Fruit fly (Drosophila melanogaster) whole organism, embryonic: ENCODE data around the gene CG42240.

Experiments
- B-H2 ChIP-seq: fragments of 200-800 bp; sonication (Bioruptor generic); optimal IDR thresholded peaks from 2 replicates; lab custom pipeline; 2018; ENCODE audit warnings: missing biosample characterization, mild to moderate bottlenecking, missing genetic modification characterization
- CG14710 ChIP-seq: fragments of 200-800 bp; sonication (Bioruptor generic); optimal IDR thresholded peaks from 3 replicates; lab custom pipeline; 2019; ENCODE audit warnings: missing biosample characterization, mild to moderate bottlenecking, missing genetic modification characterization, moderate library complexity
- CG1792 ChIP-seq: fragments of 200-800 bp; sonication (Bioruptor generic); optimal IDR thresholded peaks from 2 replicates; lab custom pipeline; 2016; ENCODE audit warnings: missing biosample characterization, missing genetic modification characterization
- CG18599 ChIP-seq: fragments of 200-800 bp; sonication (Bioruptor generic); optimal IDR thresholded peaks from 3 replicates; lab custom pipeline; 2017; ENCODE audit warnings: missing biosample characterization, missing genetic modification characterization, mild to moderate bottlenecking, moderate library complexity, missing genetic modification reagents
- CG2889 ChIP-seq: fragments of 200-800 bp; sonication (Bioruptor generic); IDR thresholded peaks from 3 replicates; pipeline ENCODE4 v1.3.6; 2022; ENCODE audit warnings: missing biosample characterization, missing genetic modification characterization
- CG34422 ChIP-seq: fragments of 200-800 bp; sonication (Bioruptor generic); IDR thresholded peaks from 3 replicates; pipeline ENCODE4 v1.3.6; 2022; ENCODE audit warnings: missing biosample characterization, missing genetic modification characterization
- CG6654 ChIP-seq: fragments of 200-800 bp; sonication (Bioruptor generic); optimal IDR thresholded peaks from 2 replicates; lab custom pipeline; 2017; ENCODE audit warnings: missing biosample characterization, mild to moderate bottlenecking, missing genetic modification characterization
- CG6765 ChIP-seq: fragments of 200-800 bp; sonication (Bioruptor generic); optimal IDR thresholded peaks from 3 replicates; lab custom pipeline; 2017; ENCODE audit warnings: missing biosample characterization, mild to moderate bottlenecking, missing genetic modification characterization
- CG6813 ChIP-seq: fragments of 200-800 bp; sonication (Bioruptor generic); optimal IDR thresholded peaks from 2 replicates; lab custom pipeline; 2017; ENCODE audit warnings: missing biosample characterization, missing genetic modification characterization, mild to moderate bottlenecking, moderate library complexity, missing genetic modification reagents
- CG9215 ChIP-seq: fragments of 200-800 bp; sonication (Bioruptor generic); IDR thresholded peaks from 2 replicates; pipeline ENCODE4 v1.3.6; 2022; ENCODE audit warnings: missing biosample characterization, missing genetic modification characterization
- CG9437 ChIP-seq: fragments of 200-800 bp; sonication (Bioruptor generic); optimal IDR thresholded peaks from 2 replicates; lab custom pipeline; 2018; ENCODE audit warnings: missing biosample characterization, mild to moderate bottlenecking, missing genetic modification characterization
- CG9727 ChIP-seq: fragments of 200-800 bp; sonication (Bioruptor generic); optimal IDR thresholded peaks from 3 replicates; lab custom pipeline; 2017; ENCODE audit warnings: missing biosample characterization, mild to moderate bottlenecking, missing genetic modification characterization
- CG9817 ChIP-seq: fragments of 200-800 bp; sonication (Bioruptor generic); optimal IDR thresholded peaks from 2 replicates; lab custom pipeline; 2018; ENCODE audit warnings: missing biosample characterization, mild to moderate bottlenecking, missing genetic modification characterization, moderate library complexity
- CG9932 ChIP-seq: fragments of 200-800 bp; sonication (Bioruptor generic); IDR thresholded peaks from 2 replicates; pipeline ENCODE4 v1.3.6; 2022; ENCODE audit warnings: missing biosample characterization, missing genetic modification characterization
- Dad ChIP-seq: fragments of 200-800 bp; sonication (Bioruptor generic); optimal IDR thresholded peaks from 3 replicates; lab custom pipeline; 2016; ENCODE audit warnings: missing biosample characterization, missing genetic modification characterization
- Gug ChIP-seq: fragments of 200-800 bp; sonication (Bioruptor generic); IDR thresholded peaks from 4 replicates; pipeline ENCODE4 v1.3.6; 2022; ENCODE audit warnings: missing biosample characterization, missing genetic modification characterization
- HLH3B ChIP-seq: fragments of 200-800 bp; sonication (Bioruptor generic); IDR thresholded peaks from 2 replicates; pipeline ENCODE4 v1.3.6; 2022; ENCODE audit warnings: missing biosample characterization, missing genetic modification characterization
- HLH4C ChIP-seq: fragments of 200-800 bp; sonication (Bioruptor generic); IDR thresholded peaks from 3 replicates; pipeline ENCODE4 v1.3.6; 2022; ENCODE audit warnings: missing biosample characterization, missing genetic modification characterization; ENCODE audit not compliant: partially characterized antibody
- HLHmδ ChIP-seq: fragments of 200-800 bp; sonication (Bioruptor generic); optimal IDR thresholded peaks from 2 replicates; lab custom pipeline; 2018; ENCODE audit warnings: missing biosample characterization, mild to moderate bottlenecking, missing genetic modification characterization, moderate library complexity
- Kr ChIP-seq: fragments of 200-800 bp; sonication (Bioruptor generic); optimal IDR thresholded peaks from 2 replicates; lab custom pipeline; 2017; ENCODE audit warnings: missing biosample characterization, mild to moderate bottlenecking, missing genetic modification characterization
- Lhr ChIP-seq: fragments of 200-800 bp; sonication (Bioruptor generic); optimal IDR thresholded peaks from 3 replicates; lab custom pipeline; 2017; ENCODE audit warnings: mild to moderate bottlenecking, missing biosample characterization, missing genetic modification reagents, missing genetic modification characterization
- MBD-R2 ChIP-seq: fragments of 200-800 bp; sonication (Bioruptor generic); IDR thresholded peaks from 2 replicates; pipeline ENCODE4 v1.3.6; 2022; ENCODE audit warnings: missing biosample characterization, missing genetic modification characterization
- Spps ChIP-seq: fragments of 200-800 bp; sonication (Bioruptor generic); optimal IDR thresholded peaks from 2 replicates; lab custom pipeline; 2018; ENCODE audit warnings: missing biosample characterization, mild to moderate bottlenecking, missing genetic modification characterization
- Usf ChIP-seq: fragments of 200-800 bp; sonication (Bioruptor generic); optimal IDR thresholded peaks from 2 replicates; lab custom pipeline; 2017; ENCODE audit warnings: missing genotype, missing biosample characterization, missing genetic modification characterization
- Vsx1 ChIP-seq: fragments of 200-800 bp; sonication (Bioruptor generic); optimal IDR thresholded peaks from 2 replicates; lab custom pipeline; 2017; ENCODE audit warnings: missing biosample characterization, mild to moderate bottlenecking, missing genetic modification characterization, missing genetic modification reagents
- Xrp1 ChIP-seq: fragments of 200-800 bp; sonication (Bioruptor generic); IDR thresholded peaks from 2 replicates; pipeline ENCODE4 v1.3.6; 2022; ENCODE audit warnings: missing biosample characterization, missing genetic modification characterization
- ara ChIP-seq: fragments of 200-800 bp; sonication (Bioruptor generic); IDR thresholded peaks from 2 replicates; pipeline ENCODE4 v1.3.6; 2022; ENCODE audit warnings: missing biosample characterization, missing genetic modification characterization
- ase ChIP-seq: fragments of 200-800 bp; sonication (Bioruptor generic); IDR thresholded peaks from 3 replicates; pipeline ENCODE4 v1.3.6; 2022; ENCODE audit warnings: missing biosample characterization, missing genetic modification characterization
- caup ChIP-seq: fragments of 200-800 bp; sonication (Bioruptor generic); optimal IDR thresholded peaks from 3 replicates; lab custom pipeline; 2017; ENCODE audit warnings: missing biosample characterization, mild to moderate bottlenecking, missing genetic modification characterization, moderate library complexity; ENCODE audit not compliant: severe bottlenecking
- chinmo ChIP-seq: fragments of 200-800 bp; sonication (Bioruptor generic); IDR thresholded peaks from 4 replicates; pipeline ENCODE4 v1.3.6; 2022; ENCODE audit warnings: missing biosample characterization, missing genetic modification characterization; ENCODE audit not compliant: partially characterized antibody
- chn ChIP-seq: fragments of 200-800 bp; sonication (Bioruptor generic); optimal IDR thresholded peaks from 2 replicates; lab custom pipeline; 2016; ENCODE audit warnings: missing biosample characterization, missing genetic modification characterization
- crp ChIP-seq, 2 experiments: fragments of 200-800 bp; sonication (Bioruptor generic); optimal IDR thresholded peaks; 2 replicates in 1 of 2; 3 replicates in 1 of 2; lab custom pipeline; 2017; ENCODE audit warnings: missing biosample characterization in 2 of 2, missing genetic modification characterization in 2 of 2, mild to moderate bottlenecking in 1 of 2, moderate library complexity in 1 of 2
- danr ChIP-seq: fragments of 200-800 bp; sonication (Bioruptor generic); IDR thresholded peaks from 2 replicates; pipeline ENCODE4 v1.3.6; 2022; ENCODE audit warnings: missing biosample characterization, missing genetic modification characterization
- dmrt99B ChIP-seq: fragments of 200-800 bp; sonication (Bioruptor generic); optimal IDR thresholded peaks from 2 replicates; lab custom pipeline; 2018; ENCODE audit warnings: missing biosample characterization, mild to moderate bottlenecking, missing genetic modification characterization, moderate library complexity
- dpn ChIP-seq, 2 experiments: fragments of 200-800 bp; sonication (Bioruptor generic); optimal IDR thresholded peaks; 3 replicates each; lab custom pipeline; 2016; ENCODE audit warnings: missing biosample characterization in 2 of 2, missing genetic modification characterization in 2 of 2
- fd102C ChIP-seq: fragments of 200-800 bp; sonication (Bioruptor generic); optimal IDR thresholded peaks from 2 replicates; lab custom pipeline; 2018; ENCODE audit warnings: missing biosample characterization, mild to moderate bottlenecking, missing genetic modification characterization, moderate library complexity
- gem ChIP-seq: fragments of 200-800 bp; sonication (Bioruptor generic); optimal IDR thresholded peaks from 2 replicates; lab custom pipeline; 2019; ENCODE audit warnings: missing biosample characterization, mild to moderate bottlenecking, missing genetic modification characterization, moderate library complexity
- hbn ChIP-seq: fragments of 200-800 bp; sonication (Bioruptor generic); IDR thresholded peaks from 2 replicates; pipeline ENCODE4 v1.3.6; 2022; ENCODE audit warnings: missing biosample characterization, missing genetic modification characterization; ENCODE audit not compliant: partially characterized antibody
- knrl ChIP-seq: fragments of 200-800 bp; sonication (Bioruptor generic); IDR thresholded peaks from 3 replicates; pipeline ENCODE4 v1.3.6; 2022; ENCODE audit warnings: missing biosample characterization, missing genetic modification characterization; ENCODE audit not compliant: partially characterized antibody
- lola ChIP-seq, 3 experiments: fragments of >200 bp in 2 of 3; fragments of 200-800 bp in 1 of 3; sonication (Bioruptor generic) in 1 of 3; optimal IDR thresholded peaks; 2 replicates each; lab custom pipeline; 2017 to 2019; ENCODE audit warnings: missing biosample characterization in 3 of 3, missing genetic modification characterization in 3 of 3, mild to moderate bottlenecking in 1 of 3, moderate library complexity in 1 of 3
- lov ChIP-seq, 2 experiments: fragments of 200-800 bp in 1 of 2; fragments of >200 bp in 1 of 2; sonication (Bioruptor generic) in 1 of 2; IDR thresholded peaks in 1 of 2; optimal IDR thresholded peaks in 1 of 2; 2 replicates in 1 of 2; 3 replicates in 1 of 2; pipeline versions ENCODE4 v1.3.6 to Lab custom; 2017 to 2022; ENCODE audit warnings: missing biosample characterization in 1 of 2, missing genetic modification characterization in 1 of 2
- mirr ChIP-seq: fragments of 200-800 bp; sonication (Bioruptor generic); optimal IDR thresholded peaks from 3 replicates; lab custom pipeline; 2018; ENCODE audit warnings: missing biosample characterization, mild to moderate bottlenecking, missing genetic modification characterization
- slbo ChIP-seq: fragments of 200-800 bp; sonication (Bioruptor generic); IDR thresholded peaks from 2 replicates; pipeline ENCODE4 v1.3.6; 2022; ENCODE audit warnings: missing biosample characterization, missing genetic modification characterization
- ssp ChIP-seq: fragments of 200-800 bp; sonication (Bioruptor generic); IDR thresholded peaks from 2 replicates; pipeline ENCODE4 v1.3.6; 2022; ENCODE audit warnings: missing biosample characterization, missing genetic modification characterization
- trem ChIP-seq: fragments of 200-800 bp; optimal IDR thresholded peaks from 3 replicates; lab custom pipeline; 2019; ENCODE audit warnings: missing biosample characterization, mild to moderate bottlenecking, missing genetic modification characterization, moderate library complexity
- tup ChIP-seq: fragments of 200-800 bp; sonication (Bioruptor generic); optimal IDR thresholded peaks from 2 replicates; lab custom pipeline; 2016; ENCODE audit warnings: missing biosample characterization, mild to moderate bottlenecking, missing genetic modification characterization, moderate library complexity
- vfl ChIP-seq: fragments of 200-800 bp; sonication (Bioruptor generic); optimal IDR thresholded peaks from 2 replicates; lab custom pipeline; 2016; ENCODE audit warnings: missing biosample characterization, missing genetic modification characterization
- wor ChIP-seq: fragments of 200-800 bp; sonication (Bioruptor generic); IDR thresholded peaks from 2 replicates; pipeline ENCODE4 v1.3.6; 2022; ENCODE audit warnings: missing biosample characterization, missing genetic modification characterization

Gene CG42240

dm6 chrX:6295129-6295539 is 35.5 kb upstream of the CG42240 start, which contains the start of the genes CG15891 and CG3815 (continued):
- TF ChIP-seq CG6765 (GFP tag; lab: Kevin White, UChicago), result no peak
- TF ChIP-seq Gug (GFP tag; lab: Robert Waterston, UW), result peak; percentile 35; the same call in 2 of the 4 replicates
- TF ChIP-seq caup (GFP tag; lab: Kevin White, UChicago), result no peak
- peak; percentile 38; the same call in 1 of the 2 replicates for TF ChIP-seq Xrp1 (GFP tag; lab: Robert Waterston, UW)
- peak; percentile 53; the same call in 1 of the 2 replicates for TF ChIP-seq HLH3B
- TF ChIP-seq lola (GFP tag; optimal IDR thresholded peaks at IDR 0.05; lab: Kevin White, UChicago), result peak in 1 of 3 experiments; percentile 56
- peak; percentile 12 for TF ChIP-seq chn (GFP tag; lab: Kevin White, UChicago)
- peak; percentile 30 for TF ChIP-seq Dad
- no peak for TF ChIP-seq gem
- TF ChIP-seq crp (GFP tag; optimal IDR thresholded peaks at IDR 0.05; lab: Kevin White, UChicago), result peak in 1 of 2 experiments; percentile 36
- no peak for TF ChIP-seq lov (optimal IDR thresholded peaks at IDR 0.05; lab: Kevin White, UChicago)
- TF ChIP-seq lov (GFP tag; IDR thresholded peaks at IDR 0.05; lab: Robert Waterston, UW), result no peak
- 0 out of 2 replicates have a peak, but pooled peaks have one; percentile 7 for TF ChIP-seq ara (GFP tag; lab: Robert Waterston, UW)
- TF ChIP-seq CG14710 (tag; lab: Kevin White, UChicago), result peak; percentile 66
- TF ChIP-seq CG34422 (GFP tag; lab: Robert Waterston, UW), result peak; percentile 61; the same call in 2 of the 3 replicates
- TF ChIP-seq dpn (GFP tag; optimal IDR thresholded peaks at IDR 0.05; lab: Kevin White, UChicago), result peak; percentile 48 to 53
- peak; percentile 80 for TF ChIP-seq CG9437 (GFP tag; lab: Kevin White, UChicago)
- TF ChIP-seq CG6813 (GFP tag; lab: Kevin White, UChicago), result no peak
- TF ChIP-seq wor, result no peak
- no peak for TF ChIP-seq CG6654 (GFP tag; lab: Kevin White, UChicago)
- 0 out of 4 replicates have a peak, but pooled peaks have one; percentile 34 for TF ChIP-seq chinmo (GFP tag; lab: Robert Waterston, UW)
- peak; percentile 74 for TF ChIP-seq CG9932 (GFP tag; lab: Robert Waterston, UW)
- TF ChIP-seq CG1792, result peak; percentile 25
- no peak for TF ChIP-seq ase
- no peak for TF ChIP-seq fd102C (GFP tag; lab: Kevin White, UChicago)
- TF ChIP-seq knrl, result peak; percentile 59; the same call in 2 of the 3 replicates
- peak; percentile 33 for TF ChIP-seq mirr (GFP tag; lab: Kevin White, UChicago)
- TF ChIP-seq Usf (GFP tag; lab: Kevin White, UChicago), result no peak
- no peak for TF ChIP-seq Spps
- peak; percentile 52 for TF ChIP-seq CG9727 (GFP tag; lab: Kevin White, UChicago)
- TF ChIP-seq Vsx1, result no peak
- TF ChIP-seq HLH4C, result 0 out of 3 replicates have a peak, but pooled peaks have one; percentile 35
- TF ChIP-seq trem (tag; lab: Kevin White, UChicago), result peak; percentile 62
- TF ChIP-seq slbo (GFP tag; lab: Robert Waterston, UW), result peak; percentile 69
- TF ChIP-seq CG9817 (tag; lab: Kevin White, UChicago), result peak; percentile 63
- no peak for TF ChIP-seq tup (GFP tag; lab: Kevin White, UChicago)
- no peak for TF ChIP-seq HLHmδ
- TF ChIP-seq CG2889 (GFP tag; lab: Robert Waterston, UW), result no peak
- TF ChIP-seq Lhr, result peak; percentile 17
- no peak for TF ChIP-seq CG18599 (GFP tag; lab: Kevin White, UChicago)
- no peak for TF ChIP-seq dmrt99B
- no peak for TF ChIP-seq B-H2 (GFP tag; lab: Kevin White, UChicago)
- peak; percentile 71 for TF ChIP-seq ssp (GFP tag; lab: Robert Waterston, UW)
- no peak for TF ChIP-seq vfl
- TF ChIP-seq MBD-R2 (GFP tag; lab: Robert Waterston, UW), result peak; percentile 93
- no peak; the same call in 1 of the 2 replicates for TF ChIP-seq hbn (GFP tag; lab: Robert Waterston, UW)
- TF ChIP-seq danr (GFP tag; lab: Robert Waterston, UW), result no peak
- TF ChIP-seq CG9215 (GFP tag; lab: Robert Waterston, UW), result peak; percentile 68
- no peak for TF ChIP-seq Kr
